Fruit fly (Drosophila melanogaster): ENCODE results near the gene Xport-A.

- TF ChIP-seq Pif1A (GFP tag; optimal IDR thresholded peaks at IDR 0.05) (peak; percentile 83), Snoo (tag; optimal IDR thresholded peaks at IDR 0.05) (peak; percentile 82), gl (tag; optimal IDR thresholded peaks at IDR 0.05) (no peak), CG8301 (tag; optimal IDR thresholded peaks at IDR 0.05) (peak; percentile 75), CG9948 (tag; optimal IDR thresholded peaks at IDR 0.05) (peak; percentile 68), CG13204 (GFP tag; optimal IDR thresholded peaks at IDR 0.05) (peak; percentile 10), CG8159 (tag; optimal IDR thresholded peaks at IDR 0.05) (peak; percentile 81), EcR (GFP tag; optimal IDR thresholded peaks at IDR 0.05) (no peak), CG4496 (GFP tag; IDR thresholded peaks at IDR 0.05) (peak; percentile 89), fd96Ca (GFP tag; IDR thresholded peaks at IDR 0.05) (peak; percentile 90), CG10348 (GFP tag; IDR thresholded peaks at IDR 0.05) (peak; percentile 49; the same call in 1 of the 2 replicates), CG14655 (GFP tag; optimal IDR thresholded peaks at IDR 0.05) (peak; percentile 81), D1 (tag; optimal IDR thresholded peaks at IDR 0.05) (no peak), CG32121 (GFP tag; IDR thresholded peaks at IDR 0.05) (peak; percentile 68; the same call in 1 of the 2 replicates)
Measured at dm6 chr3R:19908863-19909343, 6.3 kb downstream of the Xport-A start.

Measured in whole organism, pupa.